Fruit fly (Drosophila melanogaster) whole organism, embryonic: Measurements from ENCODE around the gene endos.

Experiments
- CG15696 ChIP-seq: fragments of 200-800 bp; sonication (Bioruptor generic); optimal IDR thresholded peaks from 2 replicates; lab custom pipeline; 2019; ENCODE audit warnings: missing biosample characterization, mild to moderate bottlenecking, missing genetic modification characterization, moderate library complexity
- CG8388 ChIP-seq: fragments of 200-800 bp; sonication (Bioruptor generic); optimal IDR thresholded peaks from 2 replicates; lab custom pipeline; 2019; ENCODE audit warnings: missing biosample characterization, mild to moderate bottlenecking, missing genetic modification characterization, moderate library complexity
- Ptx1 ChIP-seq: fragments of 200-800 bp; sonication (Bioruptor generic); IDR thresholded peaks from 2 replicates; pipeline ENCODE4 v1.3.6; 2022; ENCODE audit warnings: missing biosample characterization, missing genetic modification characterization
- crol ChIP-seq: fragments of 200-800 bp; sonication (Bioruptor generic); IDR thresholded peaks from 2 replicates; pipeline ENCODE4 v1.3.6; 2022; ENCODE audit warnings: missing biosample characterization, missing genetic modification characterization

- TF ChIP-seq CG15696 (tag; lab: Kevin White, UChicago): no peak
- no peak for TF ChIP-seq CG8388 (GFP tag; lab: Kevin White, UChicago)
- no peak for TF ChIP-seq crol (GFP tag; lab: Robert Waterston, UW)
- no peak for TF ChIP-seq Ptx1 (GFP tag; lab: Robert Waterston, UW)
These were observed 27.9 kb upstream of the endos start for dm6 chr3L:14059266-14059974.
